Fruit fly (Drosophila melanogaster) whole organism, adult: Measurements from ENCODE around the gene CG32264.

Experiments used
- CG11617 ChIP-seq: fragments of 200-800 bp; sonication (Bioruptor generic); optimal IDR thresholded peaks from 2 replicates; lab custom pipeline; 2017; ENCODE audit warnings: mild to moderate bottlenecking, missing biosample characterization, missing genetic modification reagents, missing genetic modification characterization
- CG12768 ChIP-seq: fragments of 200-800 bp; sonication (Bioruptor generic); optimal IDR thresholded peaks from 2 replicates; lab custom pipeline; 2017; ENCODE audit warnings: missing biosample characterization, missing genetic modification characterization, mild to moderate bottlenecking, moderate library complexity, missing genetic modification reagents
- CG14711 ChIP-seq: fragments of 200-800 bp; sonication (Bioruptor generic); optimal IDR thresholded peaks from 2 replicates; lab custom pipeline; 2018; ENCODE audit warnings: missing biosample characterization, mild to moderate bottlenecking, missing genetic modification characterization, moderate library complexity
- CG1620 ChIP-seq: fragments of 200-800 bp; sonication (Bioruptor generic); optimal IDR thresholded peaks from 2 replicates; lab custom pipeline; 2016; ENCODE audit warnings: missing biosample characterization, missing genetic modification characterization
- CG33017 ChIP-seq: fragments of 200-800 bp; sonication (Bioruptor generic); optimal IDR thresholded peaks from 2 replicates; lab custom pipeline; 2018; ENCODE audit warnings: missing biosample characterization, mild to moderate bottlenecking, missing genetic modification characterization, moderate library complexity
- CG5204 ChIP-seq: fragments of 200-800 bp; sonication (Bioruptor generic); optimal IDR thresholded peaks from 2 replicates; lab custom pipeline; 2016; ENCODE audit warnings: missing biosample characterization, missing genetic modification characterization
- CG7045 ChIP-seq: fragments of 200-800 bp; sonication (Bioruptor generic); optimal IDR thresholded peaks from 2 replicates; lab custom pipeline; 2017; ENCODE audit warnings: missing biosample characterization, mild to moderate bottlenecking, missing genetic modification characterization
- CG7101 ChIP-seq: fragments of 200-800 bp; sonication (Bioruptor generic); optimal IDR thresholded peaks from 2 replicates; lab custom pipeline; 2018; ENCODE audit warnings: missing biosample characterization, mild to moderate bottlenecking, missing genetic modification characterization, moderate library complexity
- Clk ChIP-seq: fragments of 200-800 bp; sonication (Bioruptor generic); optimal IDR thresholded peaks from 2 replicates; lab custom pipeline; 2017; ENCODE audit warnings: missing biosample characterization, missing genetic modification characterization
- Crg-1 ChIP-seq: fragments of 200-800 bp; sonication (Bioruptor generic); optimal IDR thresholded peaks from 2 replicates; lab custom pipeline; 2016; ENCODE audit warnings: missing biosample characterization, missing genetic modification characterization
- Hr96 ChIP-seq: fragments of 200-800 bp; sonication (Bioruptor generic); optimal IDR thresholded peaks from 2 replicates; lab custom pipeline; 2016; ENCODE audit warnings: missing biosample characterization, missing genetic modification characterization
- Mnt ChIP-seq: fragments of 200-800 bp; sonication (Bioruptor generic); optimal IDR thresholded peaks from 2 replicates; lab custom pipeline; 2016; ENCODE audit warnings: missing biosample characterization, mild to moderate bottlenecking, missing genetic modification characterization
- bab1 ChIP-seq: fragments of 200-800 bp; sonication (Bioruptor generic); optimal IDR thresholded peaks from 3 replicates; lab custom pipeline; 2019; ENCODE audit warnings: missing biosample characterization, mild to moderate bottlenecking, missing genetic modification characterization, moderate library complexity
- cic ChIP-seq: fragments of 200-800 bp; sonication (Bioruptor generic); optimal IDR thresholded peaks from 2 replicates; lab custom pipeline; 2017; ENCODE audit warnings: missing biosample characterization, mild to moderate bottlenecking, missing genetic modification characterization, moderate library complexity
- cnc ChIP-seq, 2 experiments: fragments of >200 bp; optimal IDR thresholded peaks; 2 replicates each; lab custom pipeline; 2017
- kay ChIP-seq: fragments of 200-800 bp; sonication (Bioruptor generic); peaks from one replicate; lab custom pipeline; 2016; ENCODE audit warnings: missing biosample characterization, missing genetic modification characterization, borderline replicate concordance
- ovo ChIP-seq: fragments of 200-800 bp; sonication (Bioruptor generic); optimal IDR thresholded peaks from 2 replicates; lab custom pipeline; 2016; ENCODE audit warnings: missing biosample characterization, missing genetic modification characterization
- pad ChIP-seq: fragments of 200-800 bp; sonication (Bioruptor generic); optimal IDR thresholded peaks from 3 replicates; lab custom pipeline; 2017; ENCODE audit warnings: missing biosample characterization, missing genetic modification characterization, mild to moderate bottlenecking, moderate library complexity, missing genetic modification reagents
- tj ChIP-seq: fragments of 200-800 bp; sonication (Bioruptor generic); optimal IDR thresholded peaks from 3 replicates; lab custom pipeline; 2017; ENCODE audit warnings: missing biosample characterization, mild to moderate bottlenecking, missing genetic modification characterization, moderate library complexity
- toe ChIP-seq: fragments of 200-800 bp; sonication (Bioruptor generic); optimal IDR thresholded peaks from 2 replicates; lab custom pipeline; 2016; ENCODE audit warnings: missing biosample characterization, missing genetic modification characterization

CG32264 gene

dm6 chr3L:3786344-3787076 is 19.7 kb downstream of the CG32264 start:
- TF ChIP-seq cic (GFP tag; lab: Kevin White, UChicago) = peak; percentile 16
- no peak for TF ChIP-seq kay (GFP tag; lab: Kevin White, UChicago)
- no peak for TF ChIP-seq toe (GFP tag; lab: Kevin White, UChicago)
- no peak for TF ChIP-seq CG7045
- no peak for TF ChIP-seq CG1620 (GFP tag; lab: Kevin White, UChicago)
- no peak for TF ChIP-seq Hr96 (GFP tag; lab: Kevin White, UChicago)
- TF ChIP-seq CG7101 (tag; lab: Kevin White, UChicago) = peak; percentile 37
- TF ChIP-seq cnc (optimal IDR thresholded peaks at IDR 0.05; lab: Kevin White, UChicago) = no peak
- TF ChIP-seq pad (GFP tag; lab: Kevin White, UChicago) = no peak
- peak; percentile 20 for TF ChIP-seq CG5204 (GFP tag; lab: Kevin White, UChicago)
- TF ChIP-seq Mnt (GFP tag; lab: Kevin White, UChicago) = peak; percentile 7
- TF ChIP-seq bab1 (GFP tag; lab: Kevin White, UChicago) = no peak
- no peak for TF ChIP-seq Clk
- TF ChIP-seq Crg-1 (GFP tag; lab: Kevin White, UChicago) = no peak
- TF ChIP-seq CG14711 (tag; lab: Kevin White, UChicago) = peak; percentile 27
- peak; percentile 28 for TF ChIP-seq CG33017 (tag; lab: Kevin White, UChicago)
- no peak for TF ChIP-seq CG11617 (GFP tag; lab: Kevin White, UChicago)
- no peak for TF ChIP-seq CG12768 (GFP tag; lab: Kevin White, UChicago)
- no peak for TF ChIP-seq tj (GFP tag; lab: Kevin White, UChicago)
- TF ChIP-seq ovo (GFP tag; lab: Kevin White, UChicago) = no peak

DNA sequence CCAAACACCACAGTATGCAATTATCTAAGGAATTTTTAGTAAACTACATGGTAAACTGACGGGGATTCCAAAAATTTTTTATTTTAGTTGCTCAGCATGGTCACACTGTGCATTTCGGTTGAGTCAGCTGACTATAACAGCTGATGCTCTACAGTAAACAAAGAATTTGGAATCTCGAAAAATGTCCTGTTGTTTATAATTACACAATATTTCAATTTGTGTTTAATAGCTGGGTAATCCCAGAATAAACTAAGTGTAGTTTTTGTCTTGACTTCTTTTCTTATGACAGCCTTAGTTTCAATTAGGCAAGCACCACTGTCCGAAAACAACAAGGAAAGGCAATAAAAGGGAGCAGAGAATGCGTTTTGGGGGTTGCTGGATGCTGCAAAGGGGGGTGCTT is 20.6 kb downstream of the CG32264 start:
- TF ChIP-seq bab1 (GFP tag; lab: Kevin White, UChicago) = no peak
- TF ChIP-seq Crg-1 (GFP tag; lab: Kevin White, UChicago) = no peak
- no peak for TF ChIP-seq pad (GFP tag; lab: Kevin White, UChicago)
- no peak for TF ChIP-seq Hr96 (GFP tag; lab: Kevin White, UChicago)
- no peak for TF ChIP-seq kay (GFP tag; lab: Kevin White, UChicago)
- no peak for TF ChIP-seq tj (GFP tag; lab: Kevin White, UChicago)
- no peak for TF ChIP-seq CG11617 (GFP tag; lab: Kevin White, UChicago)

- no peak for TF ChIP-seq CG33017 (tag; lab: Kevin White, UChicago)
- TF ChIP-seq CG14711 (tag; lab: Kevin White, UChicago) = peak; percentile 1
- no peak for TF ChIP-seq Clk
- TF ChIP-seq tj (GFP tag; lab: Kevin White, UChicago) = no peak
- no peak for TF ChIP-seq Hr96 (GFP tag; lab: Kevin White, UChicago)
These were observed 21.1 kb downstream of the CG32264 start for dm6 chr3L:3785002-3785661.

dm6 chr3L:3784001-3784400 is 22.3 kb downstream of the CG32264 start:
- TF ChIP-seq toe (GFP tag; lab: Kevin White, UChicago) = no peak
- TF ChIP-seq kay (GFP tag; lab: Kevin White, UChicago) = peak; percentile 7
- no peak for TF ChIP-seq ovo (GFP tag; lab: Kevin White, UChicago)
- no peak for TF ChIP-seq cic (GFP tag; lab: Kevin White, UChicago)
- no peak for TF ChIP-seq CG12768 (GFP tag; lab: Kevin White, UChicago)
- TF ChIP-seq CG11617 (GFP tag; lab: Kevin White, UChicago) = no peak

- TF ChIP-seq pad (GFP tag; lab: Kevin White, UChicago) (no peak), CG11617 (GFP tag; lab: Kevin White, UChicago) (no peak), Hr96 (GFP tag; lab: Kevin White, UChicago) (no peak), Crg-1 (GFP tag; lab: Kevin White, UChicago) (no peak), tj (GFP tag; lab: Kevin White, UChicago) (no peak), Clk (no peak), bab1 (GFP tag; lab: Kevin White, UChicago) (no peak), CG12768 (GFP tag; lab: Kevin White, UChicago) (no peak), CG7045 (no peak), kay (GFP tag; lab: Kevin White, UChicago) (no peak), CG7101 (tag; lab: Kevin White, UChicago) (no peak), CG14711 (tag; lab: Kevin White, UChicago) (no peak), Mnt (GFP tag; lab: Kevin White, UChicago) (no peak), cic (GFP tag; lab: Kevin White, UChicago) (no peak), CG33017 (tag; lab: Kevin White, UChicago) (no peak), CG5204 (GFP tag; lab: Kevin White, UChicago) (no peak), CG1620 (GFP tag; lab: Kevin White, UChicago) (no peak), ovo (GFP tag; lab: Kevin White, UChicago) (no peak)
These were observed 22.8 kb downstream of the CG32264 start for dm6 chr3L:3783436-3783835.
